Fruit fly (Drosophila melanogaster) whole organism, wandering third instar larva: ENCODE data around the gene Dnaaf6.
A peak's percentile ranks its signal among the peaks of the same experiment; 100 is the strongest.

Experiments
- CG32264 ChIP-seq: fragments of 200-800 bp; sonication (Bioruptor generic); optimal IDR thresholded peaks from 2 replicates; lab custom pipeline; 2016; ENCODE audit warnings: missing biosample characterization, missing genetic modification characterization
- CG9705 ChIP-seq: fragments of 200-800 bp; sonication (Bioruptor generic); optimal IDR thresholded peaks from 2 replicates; lab custom pipeline; 2018; ENCODE audit warnings: missing biosample characterization, mild to moderate bottlenecking, missing genetic modification characterization
- CrebA ChIP-seq: fragments of 200-800 bp; sonication (Bioruptor generic); optimal IDR thresholded peaks from 2 replicates; lab custom pipeline; 2016; ENCODE audit warnings: missing biosample characterization, mild to moderate bottlenecking, missing genetic modification characterization, borderline replicate concordance
- Dfd ChIP-seq: fragments of >200 bp; optimal IDR thresholded peaks from 2 replicates; lab custom pipeline; 2017; ENCODE audit warnings: missing biosample characterization, missing genetic modification characterization
- Dif ChIP-seq: fragments of 200-275, 200-300 bp; sonication (Bioruptor generic); optimal IDR thresholded peaks from 2 replicates; lab custom pipeline; 2018; ENCODE audit warnings: missing biosample characterization, missing genetic modification characterization; ENCODE audit not compliant: partially characterized antibody
- GATAd ChIP-seq: sonication (Bioruptor generic); optimal IDR thresholded peaks from 2 replicates; lab custom pipeline; 2016; ENCODE audit warnings: missing biosample characterization, missing genetic modification characterization
- HLH106 ChIP-seq: fragments of 200-800 bp; optimal IDR thresholded peaks from 3 replicates; lab custom pipeline; 2019; ENCODE audit warnings: missing biosample characterization, mild to moderate bottlenecking, missing genetic modification characterization, moderate library complexity
- Hnf4 ChIP-seq: fragments of 200-800 bp; sonication (Bioruptor generic); optimal IDR thresholded peaks from 2 replicates; lab custom pipeline; 2016; ENCODE audit warnings: missing biosample characterization, mild to moderate bottlenecking, missing genetic modification characterization
- Hr78 ChIP-seq: fragments of >200 bp; optimal IDR thresholded peaks from 2 replicates; lab custom pipeline; 2017; ENCODE audit warnings: missing biosample characterization, missing genetic modification characterization
- Jra ChIP-seq: sonication (Bioruptor generic); optimal IDR thresholded peaks from 2 replicates; lab custom pipeline; 2016; ENCODE audit warnings: missing biosample characterization, missing genetic modification characterization
- Myc ChIP-seq: fragments of >200 bp; optimal IDR thresholded peaks from 2 replicates; lab custom pipeline; 2017
- N ChIP-seq: fragments of >200 bp; optimal IDR thresholded peaks from 2 replicates; lab custom pipeline; 2018; ENCODE audit warnings: missing biosample characterization, missing external identifiers, missing genetic modification characterization
- OdsH ChIP-seq: fragments of 200-800 bp; sonication (Bioruptor generic); optimal IDR thresholded peaks from 2 replicates; lab custom pipeline; 2016; ENCODE audit warnings: missing biosample characterization, mild to moderate bottlenecking, missing genetic modification characterization
- Rel ChIP-seq, 2 experiments: fragments of 200-800 bp; sonication (Bioruptor generic) in 1 of 2; optimal IDR thresholded peaks; 2 replicates in 1 of 2; 3 replicates in 1 of 2; lab custom pipeline; 2016 to 2019; ENCODE audit warnings: mild to moderate bottlenecking in 2 of 2, missing biosample characterization in 2 of 2, missing genetic modification characterization in 2 of 2, moderate library complexity in 1 of 2
- Sp1 ChIP-seq: fragments of 200-800 bp; sonication (Bioruptor generic); optimal IDR thresholded peaks from 3 replicates; lab custom pipeline; 2019; ENCODE audit warnings: missing biosample characterization, mild to moderate bottlenecking, missing genetic modification characterization, moderate library complexity
- br ChIP-seq: fragments of 200-800 bp; sonication (Bioruptor generic); optimal IDR thresholded peaks from 2 replicates; lab custom pipeline; 2016; ENCODE audit warnings: missing biosample characterization, missing genetic modification characterization
- brk ChIP-seq: fragments of 200-800 bp; sonication (Bioruptor generic); optimal IDR thresholded peaks from 2 replicates; lab custom pipeline; 2016; ENCODE audit warnings: missing biosample characterization, mild to moderate bottlenecking, missing genetic modification characterization
- dmrt93B ChIP-seq: fragments of 200-800 bp; sonication (Bioruptor generic); optimal IDR thresholded peaks from 2 replicates; lab custom pipeline; 2018; ENCODE audit warnings: missing biosample characterization, mild to moderate bottlenecking, missing genetic modification characterization
- dsf ChIP-seq: sonication (Bioruptor generic); optimal IDR thresholded peaks from 2 replicates; lab custom pipeline; 2016; ENCODE audit warnings: missing biosample characterization, missing genetic modification characterization, borderline replicate concordance
- ey ChIP-seq: fragments of 200-800 bp; sonication (Bioruptor generic); optimal IDR thresholded peaks from 2 replicates; lab custom pipeline; 2016; ENCODE audit warnings: missing biosample characterization, missing genetic modification characterization
- foxo ChIP-seq, 2 experiments: fragments of 200-800 bp; sonication (Bioruptor generic); optimal IDR thresholded peaks; 2 replicates in 1 of 2; 3 replicates in 1 of 2; lab custom pipeline; 2016 to 2017; ENCODE audit warnings: missing biosample characterization in 2 of 2, missing genetic modification characterization in 2 of 2
- fru ChIP-seq: fragments of 200-800 bp; sonication (Bioruptor generic); optimal IDR thresholded peaks from 3 replicates; lab custom pipeline; 2016; ENCODE audit warnings: missing biosample characterization, mild to moderate bottlenecking, missing genetic modification characterization
- h ChIP-seq: fragments of 200-800 bp; sonication (Bioruptor generic); optimal IDR thresholded peaks from 3 replicates; lab custom pipeline; 2016; ENCODE audit warnings: missing biosample characterization, mild to moderate bottlenecking, missing genetic modification characterization
- jim ChIP-seq: fragments of 175-275, 200-325 bp; sonication (Bioruptor generic); optimal IDR thresholded peaks from 2 replicates; lab custom pipeline; 2016; ENCODE audit warnings: missing biosample characterization, mild to moderate bottlenecking, missing genetic modification characterization
- lola ChIP-seq: fragments of >200 bp; optimal IDR thresholded peaks from 2 replicates; lab custom pipeline; 2017; ENCODE audit warnings: missing biosample characterization, missing genetic modification characterization
- pan ChIP-seq: fragments of >200 bp; optimal IDR thresholded peaks from 2 replicates; lab custom pipeline; 2017
- psq ChIP-seq: fragments of 200-800 bp; sonication (Bioruptor generic); optimal IDR thresholded peaks from 3 replicates; lab custom pipeline; 2017; ENCODE audit warnings: missing biosample characterization, mild to moderate bottlenecking, missing genetic modification characterization, moderate library complexity
- rgr ChIP-seq: fragments of 200-800 bp; sonication (Bioruptor generic); optimal IDR thresholded peaks from 3 replicates; lab custom pipeline; 2016; ENCODE audit warnings: missing biosample characterization, mild to moderate bottlenecking, missing genetic modification characterization
- sage ChIP-seq: fragments of 200-800 bp; sonication (Bioruptor generic); optimal IDR thresholded peaks from 2 replicates; lab custom pipeline; 2016; ENCODE audit warnings: missing biosample characterization, mild to moderate bottlenecking, missing genetic modification characterization
- sv ChIP-seq: fragments of 200-800 bp; sonication (Bioruptor generic); optimal IDR thresholded peaks from 3 replicates; lab custom pipeline; 2016; ENCODE audit warnings: missing biosample characterization, missing genetic modification characterization
- usp ChIP-seq: fragments of >200 bp; optimal IDR thresholded peaks from 2 replicates; lab custom pipeline; 2017; ENCODE audit warnings: missing biosample characterization, missing genetic modification characterization
- woc ChIP-seq: sonication (Bioruptor generic); optimal IDR thresholded peaks from 2 replicates; lab custom pipeline; 2016; ENCODE audit warnings: missing biosample characterization, mild to moderate bottlenecking, missing genetic modification characterization

The Dnaaf6 gene

DNA sequence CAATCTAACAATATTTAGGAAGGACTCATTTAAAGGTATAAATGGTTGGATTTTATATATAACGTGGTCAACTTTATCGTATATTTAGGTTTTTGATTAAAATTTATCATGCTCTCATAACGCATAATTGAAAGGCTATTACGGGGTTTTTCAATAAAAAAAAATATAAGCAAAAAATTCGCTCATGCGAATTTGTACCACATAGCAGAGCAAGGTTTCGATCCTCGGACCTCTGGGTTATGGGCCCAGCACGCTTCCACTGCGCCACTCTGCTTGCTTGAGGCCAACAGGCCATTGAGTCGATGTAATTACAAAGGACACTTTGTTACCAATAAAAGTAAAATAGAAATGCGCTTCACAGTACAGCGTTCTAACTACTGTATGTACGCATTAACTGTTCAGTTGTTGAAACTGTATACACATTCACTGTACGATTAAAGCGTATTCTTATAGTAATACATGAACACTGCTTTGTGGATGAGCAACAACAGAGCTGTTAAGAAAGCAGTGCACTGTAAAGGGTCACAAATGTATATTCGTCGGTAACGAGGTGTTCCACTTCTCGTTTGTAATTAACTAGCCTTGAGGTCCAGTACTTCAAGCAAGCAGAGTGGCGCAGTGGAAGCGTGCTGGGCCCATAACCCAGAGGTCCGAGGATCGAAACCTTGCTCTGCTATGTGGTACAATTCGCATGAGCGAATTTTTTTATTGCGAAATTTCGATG, 10.7 kb upstream of the Dnaaf6 start:
- TF ChIP-seq Hr78 (GFP tag; lab: Kevin White, UChicago) (peak; percentile 28), pan (lab: Kevin White, UChicago) (no peak), N (GFP tag; lab: Kevin White, UChicago) (peak; percentile 90), Rel (GFP tag; optimal IDR thresholded peaks at IDR 0.05; lab: Kevin White, UChicago) (no peak), Rel (tag; optimal IDR thresholded peaks at IDR 0.05; lab: Kevin White, UChicago) (peak; percentile 5), Jra (peak; percentile 13), Sp1 (GFP tag; lab: Kevin White, UChicago) (no peak), Myc (peak; percentile 61), fru (GFP tag; lab: Kevin White, UChicago) (peak; percentile 0), sv (no peak)
- TF ChIP-seq, all 38 proteins: peak for 6

DNA sequence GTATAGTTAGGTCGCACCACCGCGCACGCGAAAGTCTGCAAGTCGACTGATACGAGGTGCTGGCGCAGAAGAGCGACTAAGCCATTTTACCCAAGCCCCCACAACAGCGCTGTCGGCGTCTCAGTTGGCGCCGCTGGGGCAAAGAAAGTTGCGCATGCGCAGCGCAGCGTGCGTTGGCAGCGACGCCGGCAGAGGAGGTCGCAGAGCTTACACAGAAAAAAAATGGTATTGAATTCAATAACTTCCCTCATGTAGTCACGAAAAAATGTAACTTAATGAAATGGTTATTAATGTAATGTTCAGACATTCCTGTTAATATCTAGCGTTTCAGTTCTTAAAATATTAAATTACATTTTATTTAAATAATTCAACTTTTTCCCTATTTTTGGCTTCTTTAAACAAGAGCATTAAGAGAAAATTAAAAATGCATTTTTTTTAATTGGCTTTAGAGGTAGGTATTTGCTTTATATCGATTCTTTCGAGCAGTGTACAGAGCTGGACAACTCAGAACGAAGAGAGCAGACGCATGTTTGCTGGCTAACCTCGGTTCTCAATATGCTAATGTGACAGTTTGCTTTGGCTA, 6.4 kb upstream of the Dnaaf6 start, which contains the start of gene CG4914:
Gene CG4914, minus strand, starts transcription at position 51 of the 583 bp plus-strand sequence.
- TF ChIP-seq Sp1 (GFP tag; lab: Kevin White, UChicago) (peak; percentile 87), h (GFP tag; lab: Kevin White, UChicago) (peak; percentile 86), br (GFP tag; lab: Kevin White, UChicago) (peak; percentile 59), N (GFP tag; lab: Kevin White, UChicago) (no peak), dmrt93B (GFP tag; lab: Kevin White, UChicago) (peak; percentile 79), sage (GFP tag; lab: Kevin White, UChicago) (peak; percentile 40), sv (peak; percentile 65), GATAd (GFP tag; lab: Kevin White, UChicago) (no peak), CG9705 (peak; percentile 23), CG32264 (peak; percentile 26), OdsH (GFP tag; lab: Kevin White, UChicago) (peak; percentile 87), brk (peak; percentile 25), lola (GFP tag; lab: Kevin White, UChicago) (no peak), rgr (GFP tag; lab: Kevin White, UChicago) (peak; percentile 83), woc (GFP tag; lab: Kevin White, UChicago) (peak; percentile 53), HLH106 (tag; lab: Kevin White, UChicago) (peak; percentile 86), Dfd (GFP tag; lab: Kevin White, UChicago) (peak; percentile 80), dsf (no peak), foxo (GFP tag; optimal IDR thresholded peaks at IDR 0.05; lab: Kevin White, UChicago) (peak in 1 of 2 experiments; percentile 91), psq (GFP tag; lab: Kevin White, UChicago) (peak; percentile 84), fru (GFP tag; lab: Kevin White, UChicago) (peak; percentile 82), ey (GFP tag; lab: Kevin White, UChicago) (peak; percentile 74), CrebA (GFP tag; lab: Kevin White, UChicago) (no peak), Hnf4 (GFP tag; lab: Kevin White, UChicago) (peak; percentile 57), Rel (GFP tag; optimal IDR thresholded peaks at IDR 0.05; lab: Kevin White, UChicago) (no peak), Rel (tag; optimal IDR thresholded peaks at IDR 0.05; lab: Kevin White, UChicago) (no peak), Jra (peak; percentile 44)

DNA sequence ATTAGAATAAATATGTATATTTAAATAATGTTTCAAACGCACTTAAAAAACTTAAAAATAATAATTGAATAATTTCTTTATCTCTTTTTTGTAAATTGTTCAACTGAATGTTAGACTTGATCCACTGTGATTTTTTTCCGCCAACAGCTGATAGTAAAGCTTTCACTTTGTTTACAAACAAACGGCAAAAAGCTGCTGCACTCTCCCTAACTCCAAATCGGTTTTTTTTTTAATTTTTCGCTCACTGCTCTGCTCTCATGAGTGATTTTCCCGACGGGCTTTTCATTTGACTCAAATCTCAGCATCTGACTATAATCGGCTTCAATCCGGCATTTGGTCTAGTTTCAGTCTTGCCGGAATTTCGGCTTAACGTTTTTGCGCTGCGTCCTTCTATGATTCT, 3.1 kb upstream of the Dnaaf6 start:
- TF ChIP-seq dmrt93B (GFP tag; lab: Kevin White, UChicago) (no peak), CG9705 (no peak), usp (GFP tag; lab: Kevin White, UChicago) (no peak), HLH106 (tag; lab: Kevin White, UChicago) (no peak), jim (GFP tag; lab: Kevin White, UChicago) (no peak), N (GFP tag; lab: Kevin White, UChicago) (no peak), OdsH (GFP tag; lab: Kevin White, UChicago) (no peak), Sp1 (GFP tag; lab: Kevin White, UChicago) (no peak), Rel (GFP tag; optimal IDR thresholded peaks at IDR 0.05; lab: Kevin White, UChicago) (no peak), Rel (tag; optimal IDR thresholded peaks at IDR 0.05; lab: Kevin White, UChicago) (no peak), sv (no peak), Dfd (GFP tag; lab: Kevin White, UChicago) (no peak), Dif (GFP tag; lab: Kevin White, UChicago) (no peak)
